Fruit fly (Drosophila melanogaster) whole organism, prepupa: Measurements from ENCODE around the gene CG33108.

Experiments used
- CG15336 ChIP-seq: fragments of 200-800 bp; sonication (Bioruptor generic); IDR thresholded peaks from 2 replicates; pipeline ENCODE4 v1.3.6; 2022; ENCODE audit warnings: missing biosample characterization, missing genetic modification characterization
- CG1621 ChIP-seq: fragments of 200-800 bp; sonication (Bioruptor generic); optimal IDR thresholded peaks from 3 replicates; lab custom pipeline; 2018; ENCODE audit warnings: missing biosample characterization, mild to moderate bottlenecking, missing genetic modification characterization
- CG16779 ChIP-seq: fragments of 200-800 bp; sonication (Bioruptor generic); optimal IDR thresholded peaks from 3 replicates; lab custom pipeline; 2017; ENCODE audit warnings: missing biosample characterization, mild to moderate bottlenecking, missing genetic modification characterization
- CG32006 ChIP-seq: fragments of 200-800 bp; sonication (Bioruptor generic); optimal IDR thresholded peaks from 3 replicates; lab custom pipeline; 2017; ENCODE audit warnings: missing biosample characterization, mild to moderate bottlenecking, missing genetic modification characterization
- CG3919 ChIP-seq: fragments of 200-800 bp; sonication (Bioruptor generic); optimal IDR thresholded peaks from 3 replicates; lab custom pipeline; 2016; ENCODE audit warnings: missing biosample characterization, missing genetic modification characterization
- CG4318 ChIP-seq: fragments of 200-800 bp; sonication (Bioruptor generic); optimal IDR thresholded peaks from 3 replicates; lab custom pipeline; 2017; ENCODE audit warnings: missing biosample characterization, mild to moderate bottlenecking, missing genetic modification characterization
- CG6163 ChIP-seq: fragments of 200-800 bp; sonication (Bioruptor generic); IDR thresholded peaks from 3 replicates; pipeline ENCODE4 v1.3.6; 2022; ENCODE audit warnings: missing biosample characterization, missing genetic modification characterization
- CG6276 ChIP-seq: fragments of 200-800 bp; sonication (Bioruptor generic); optimal IDR thresholded peaks from 2 replicates; lab custom pipeline; 2017; ENCODE audit warnings: missing biosample characterization, mild to moderate bottlenecking, missing genetic modification characterization
- CG6792 ChIP-seq: fragments of 200-800 bp; sonication (Bioruptor generic); optimal IDR thresholded peaks from 3 replicates; lab custom pipeline; 2016; ENCODE audit warnings: missing biosample characterization, missing genetic modification characterization
- CG6808 ChIP-seq: fragments of 200-800 bp; sonication (Bioruptor generic); optimal IDR thresholded peaks from 3 replicates; lab custom pipeline; 2017; ENCODE audit warnings: missing biosample characterization, missing genetic modification characterization, mild to moderate bottlenecking, moderate library complexity, missing genetic modification reagents
- CG6854 ChIP-seq: fragments of 200-800 bp; sonication (Bioruptor generic); optimal IDR thresholded peaks from 2 replicates; lab custom pipeline; 2017; ENCODE audit warnings: missing biosample characterization, mild to moderate bottlenecking, missing genetic modification characterization
- CG7368 ChIP-seq: fragments of 200-800 bp; sonication (Bioruptor generic); optimal IDR thresholded peaks from 3 replicates; lab custom pipeline; 2016; ENCODE audit warnings: missing biosample characterization, missing genetic modification characterization
- CG8119 ChIP-seq: fragments of 200-800 bp; sonication (Bioruptor generic); IDR thresholded peaks from 3 replicates; pipeline ENCODE4 v1.3.6; 2022; ENCODE audit warnings: missing biosample characterization, missing genetic modification characterization
- CG8319 ChIP-seq: fragments of 200-800 bp; sonication (Bioruptor generic); optimal IDR thresholded peaks from 3 replicates; lab custom pipeline; 2016; ENCODE audit warnings: missing biosample characterization, missing genetic modification characterization
- CG8632 ChIP-seq: fragments of 200-800 bp; sonication (Bioruptor generic); optimal IDR thresholded peaks from 3 replicates; lab custom pipeline; 2016; ENCODE audit warnings: missing biosample characterization, missing genetic modification characterization
- CG9139 ChIP-seq: fragments of 200-800 bp; sonication (Bioruptor generic); optimal IDR thresholded peaks from 3 replicates; lab custom pipeline; 2017; ENCODE audit warnings: missing biosample characterization, mild to moderate bottlenecking, missing genetic modification characterization
- Eip75B ChIP-seq: fragments of 200-800 bp; sonication (Bioruptor generic); optimal IDR thresholded peaks from 3 replicates; lab custom pipeline; 2016; ENCODE audit warnings: missing biosample characterization, missing genetic modification characterization
- Eip78C ChIP-seq: fragments of 200-800 bp; sonication (Bioruptor generic); peaks from one replicate; lab custom pipeline; 2016; ENCODE audit warnings: missing biosample characterization, missing genetic modification characterization
- Eip93F ChIP-seq: fragments of 200-800 bp; sonication (Bioruptor generic); optimal IDR thresholded peaks from 2 replicates; lab custom pipeline; 2016; ENCODE audit warnings: missing biosample characterization, mild to moderate bottlenecking, missing genetic modification characterization
- Ets21C ChIP-seq: fragments of 200-800 bp; sonication (Bioruptor generic); optimal IDR thresholded peaks from 3 replicates; lab custom pipeline; 2016; ENCODE audit warnings: missing biosample characterization, missing genetic modification characterization
- Ets96B ChIP-seq: fragments of 200-800 bp; optimal IDR thresholded peaks from 2 replicates; lab custom pipeline; 2019; ENCODE audit warnings: missing biosample characterization, mild to moderate bottlenecking, missing genetic modification characterization, moderate library complexity
- Hr39 ChIP-seq: fragments of 200-800 bp; sonication (Bioruptor generic); optimal IDR thresholded peaks from 2 replicates; lab custom pipeline; 2016; ENCODE audit warnings: missing biosample characterization, missing genetic modification characterization
- Lpt ChIP-seq: fragments of 200-800 bp; sonication (Bioruptor generic); optimal IDR thresholded peaks from 3 replicates; lab custom pipeline; 2016; ENCODE audit warnings: missing biosample characterization, missing genetic modification characterization
- OdsH ChIP-seq: fragments of 200-800 bp; sonication (Bioruptor generic); optimal IDR thresholded peaks from 3 replicates; lab custom pipeline; 2016; ENCODE audit warnings: missing biosample characterization, missing genetic modification characterization
- Sox102F ChIP-seq: fragments of 200-800 bp; sonication (Bioruptor generic); optimal IDR thresholded peaks from 2 replicates; lab custom pipeline; 2016; ENCODE audit warnings: missing biosample characterization, mild to moderate bottlenecking, missing genetic modification characterization
- Sox14 ChIP-seq: fragments of 200-800 bp; sonication (Bioruptor generic); optimal IDR thresholded peaks from 3 replicates; lab custom pipeline; 2016; ENCODE audit warnings: missing biosample characterization, missing genetic modification characterization
- achi ChIP-seq: fragments of 200-800 bp; sonication (Bioruptor generic); optimal IDR thresholded peaks from 3 replicates; lab custom pipeline; 2016; ENCODE audit warnings: missing biosample characterization, missing genetic modification characterization
- dsx ChIP-seq: fragments of 200-800 bp; optimal IDR thresholded peaks from 3 replicates; lab custom pipeline; 2019; ENCODE audit warnings: missing biosample characterization, mild to moderate bottlenecking, missing genetic modification characterization, moderate library complexity; ENCODE audit not compliant: poor library complexity, severe bottlenecking
- eg ChIP-seq: fragments of 200-800 bp; sonication (Bioruptor generic); IDR thresholded peaks from 3 replicates; pipeline ENCODE4 v1.3.6; 2022; ENCODE audit warnings: missing biosample characterization, missing genetic modification characterization
- esn ChIP-seq: fragments of 200-800 bp; sonication (Bioruptor generic); optimal IDR thresholded peaks from 2 replicates; lab custom pipeline; 2016; ENCODE audit warnings: missing biosample characterization, mild to moderate bottlenecking, missing genetic modification characterization, moderate library complexity
- fd59A ChIP-seq: fragments of 200-800 bp; sonication (Bioruptor generic); optimal IDR thresholded peaks from 2 replicates; lab custom pipeline; 2017; ENCODE audit warnings: missing biosample characterization, mild to moderate bottlenecking, missing genetic modification characterization, missing genetic modification reagents
- fd85E ChIP-seq: fragments of 200-800 bp; sonication (Bioruptor generic); optimal IDR thresholded peaks from 3 replicates; lab custom pipeline; 2016; ENCODE audit warnings: missing biosample characterization, missing genetic modification characterization
- fkh ChIP-seq: fragments of 200-800 bp; sonication (Bioruptor generic); optimal IDR thresholded peaks from 3 replicates; lab custom pipeline; 2017; ENCODE audit warnings: missing biosample characterization, mild to moderate bottlenecking, missing genetic modification characterization, moderate library complexity
- net ChIP-seq: fragments of 200-800 bp; sonication (Bioruptor generic); optimal IDR thresholded peaks from 3 replicates; lab custom pipeline; 2016; ENCODE audit warnings: missing biosample characterization, missing genetic modification characterization
- salr ChIP-seq, 2 experiments: fragments of 200-800 bp; sonication (Bioruptor generic); optimal IDR thresholded peaks; 3 replicates each; lab custom pipeline; 2016 to 2018; ENCODE audit warnings: missing biosample characterization in 2 of 2, missing genetic modification characterization in 2 of 2, mild to moderate bottlenecking in 1 of 2
- spab ChIP-seq: fragments of 200-800 bp; sonication (Bioruptor generic); optimal IDR thresholded peaks from 2 replicates; lab custom pipeline; 2017; ENCODE audit warnings: missing biosample characterization, mild to moderate bottlenecking, missing genetic modification characterization, missing genetic modification reagents
- ss ChIP-seq, 2 experiments: fragments of 200-800 bp; sonication (Bioruptor generic); optimal IDR thresholded peaks; 2 replicates in 1 of 2; 3 replicates in 1 of 2; lab custom pipeline; 2017 to 2018; ENCODE audit warnings: mild to moderate bottlenecking in 2 of 2, missing biosample characterization in 2 of 2, missing genetic modification characterization in 2 of 2, moderate library complexity in 1 of 2
- svp ChIP-seq: fragments of 200-800 bp; sonication (Bioruptor generic); peaks from one replicate; lab custom pipeline; 2016; ENCODE audit warnings: missing biosample characterization, missing genetic modification characterization
- topi ChIP-seq: fragments of 200-800 bp; sonication (Bioruptor generic); optimal IDR thresholded peaks from 3 replicates; lab custom pipeline; 2016; ENCODE audit warnings: missing biosample characterization, missing genetic modification characterization

The CG33108 gene

DNA sequence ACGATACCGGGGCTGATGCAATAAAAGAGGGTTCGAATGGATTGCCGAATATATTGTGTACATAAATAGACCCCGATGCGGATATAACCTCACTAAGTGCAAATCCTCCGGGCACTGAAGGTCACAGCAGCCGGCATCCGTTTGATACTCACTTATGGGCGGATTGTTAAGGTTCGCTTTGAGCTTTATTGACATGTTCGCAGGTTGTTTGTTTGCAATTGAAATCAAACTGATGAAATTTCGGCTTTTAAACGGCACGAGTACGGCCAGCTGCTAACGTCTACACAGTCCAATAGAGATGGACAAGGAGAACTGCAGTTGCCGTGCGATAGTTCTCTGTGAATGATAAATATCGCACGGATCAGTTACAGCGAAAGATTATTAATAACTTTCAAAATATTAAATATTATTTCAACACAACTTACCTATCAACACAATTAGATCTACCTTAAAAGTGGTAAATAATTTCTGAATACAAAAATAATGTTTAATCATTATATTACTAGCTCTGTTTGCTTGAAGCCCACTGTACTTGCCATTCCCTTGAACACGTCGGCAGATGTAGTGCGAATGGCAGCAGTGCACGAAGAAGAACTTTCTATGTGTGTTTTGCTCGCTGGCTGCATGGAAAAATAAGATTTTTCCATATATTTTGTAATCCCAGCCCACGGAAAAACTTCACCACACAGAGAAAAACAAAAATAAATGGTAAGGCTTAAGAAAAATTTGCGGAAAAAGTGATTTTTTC is 37.2 kb upstream of the CG33108 start, which contains the start of the genes GluProRS and AP-1sigma (continued):
- TF ChIP-seq Ets96B (tag; lab: Kevin White, UChicago): peak; percentile 82
- TF ChIP-seq achi (GFP tag; lab: Kevin White, UChicago): peak; percentile 79
- TF ChIP-seq Hr39: peak; percentile 89
- TF ChIP-seq CG1621 (tag; lab: Kevin White, UChicago): peak; percentile 66
- TF ChIP-seq net (GFP tag; lab: Kevin White, UChicago): peak; percentile 82
- TF ChIP-seq CG8319: peak; percentile 79
- TF ChIP-seq spab (GFP tag; lab: Kevin White, UChicago): peak; percentile 58
- peak; percentile 83 for TF ChIP-seq CG6792 (GFP tag; lab: Kevin White, UChicago)
- TF ChIP-seq CG4318 (GFP tag; lab: Kevin White, UChicago): peak; percentile 77

DNA sequence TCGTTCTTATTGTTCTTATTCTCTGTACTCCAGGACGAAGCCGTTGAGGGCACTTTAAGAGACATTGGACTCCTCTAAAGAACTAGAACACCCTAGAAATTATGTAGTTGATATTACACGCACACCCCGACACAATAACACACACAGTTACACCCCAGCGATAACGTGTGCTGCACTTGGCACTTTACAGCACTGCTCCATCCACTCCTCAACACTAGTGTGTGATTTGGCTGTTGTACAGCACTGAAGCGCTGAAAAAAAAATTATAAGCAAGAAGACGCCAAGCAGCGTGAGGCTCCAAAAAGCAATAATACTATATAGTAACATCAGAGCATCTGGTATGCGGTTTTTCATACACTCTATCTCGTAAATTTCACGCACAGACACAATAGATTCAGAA is 34.6 kb upstream of the CG33108 start:
- TF ChIP-seq fkh (no peak), CG1621 (tag; lab: Kevin White, UChicago) (no peak), esn (GFP tag; lab: Kevin White, UChicago) (no peak), net (GFP tag; lab: Kevin White, UChicago) (no peak), CG9139 (GFP tag; lab: Kevin White, UChicago) (no peak), Sox14 (no peak), topi (GFP tag; lab: Kevin White, UChicago) (no peak), CG6854 (GFP tag; lab: Kevin White, UChicago) (no peak)

DNA sequence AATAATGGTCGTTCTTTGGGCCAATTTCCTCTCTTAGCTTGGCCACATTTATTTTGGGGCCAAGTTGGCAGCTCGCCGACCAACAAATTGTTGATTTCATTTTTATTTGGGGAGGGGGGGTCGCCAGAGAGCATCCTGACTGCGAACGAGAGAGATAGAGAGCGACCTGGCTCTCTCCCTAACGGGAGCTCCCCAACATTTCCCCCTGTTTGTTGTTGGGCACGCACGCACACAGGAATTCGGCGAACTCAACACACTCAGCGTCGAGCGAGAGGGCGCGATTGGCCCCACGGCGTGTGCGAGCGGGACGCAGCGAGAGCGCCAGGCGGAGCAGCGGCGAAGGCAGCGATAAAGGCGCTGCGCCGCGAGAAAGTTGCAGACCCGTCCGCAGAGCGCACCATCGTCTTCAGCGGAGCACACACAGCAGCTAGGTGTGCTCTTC is 32.7 kb upstream of the CG33108 start, which contains the start of gene CG31140:
CG31140 (plus strand) TSS at position 400 of the 442 bp plus-strand sequence.
- TF ChIP-seq CG8632: no peak
- TF ChIP-seq Eip93F (GFP tag; lab: Kevin White, UChicago): no peak
- no peak for TF ChIP-seq CG6792 (GFP tag; lab: Kevin White, UChicago)
- no peak for TF ChIP-seq CG32006 (GFP tag; lab: Kevin White, UChicago)
- peak; percentile 45 for TF ChIP-seq svp (GFP tag; lab: Kevin White, UChicago)
- peak; percentile 57; the same call in 2 of the 3 replicates for TF ChIP-seq CG6163 (GFP tag; lab: Robert Waterston, UW)
- TF ChIP-seq dsx (GFP tag; lab: Kevin White, UChicago): peak; percentile 46
- TF ChIP-seq OdsH (GFP tag; lab: Kevin White, UChicago): no peak
- TF ChIP-seq Lpt (GFP tag; lab: Kevin White, UChicago): peak; percentile 31
- TF ChIP-seq Ets21C (GFP tag; lab: Kevin White, UChicago): no peak
- peak; percentile 31 for TF ChIP-seq Eip75B (GFP tag; lab: Kevin White, UChicago)
- peak; percentile 46 for TF ChIP-seq net (GFP tag; lab: Kevin White, UChicago)
- TF ChIP-seq CG9139 (GFP tag; lab: Kevin White, UChicago): no peak
- peak; percentile 48 for TF ChIP-seq CG1621 (tag; lab: Kevin White, UChicago)
- peak; percentile 27 for TF ChIP-seq Ets96B (tag; lab: Kevin White, UChicago)
- peak; percentile 47 for TF ChIP-seq CG7368
- peak; percentile 80 for TF ChIP-seq Eip78C (GFP tag; lab: Kevin White, UChicago)
- TF ChIP-seq CG6808 (GFP tag; lab: Kevin White, UChicago): peak; percentile 27
- peak; percentile 27 for TF ChIP-seq CG6276
- TF ChIP-seq CG16779 (tag; lab: Kevin White, UChicago): peak; percentile 54
- peak; percentile 25 for TF ChIP-seq esn (GFP tag; lab: Kevin White, UChicago)
- peak; percentile 42 for TF ChIP-seq CG3919 (GFP tag; lab: Kevin White, UChicago)
- TF ChIP-seq salr (GFP tag; optimal IDR thresholded peaks at IDR 0.05; lab: Kevin White, UChicago): no peak
- TF ChIP-seq ss (GFP tag; optimal IDR thresholded peaks at IDR 0.05; lab: Kevin White, UChicago): peak; percentile 25 to 65
- peak; percentile 21; the same call in 1 of the 2 replicates for TF ChIP-seq CG15336 (GFP tag; lab: Robert Waterston, UW)
- TF ChIP-seq fd59A (GFP tag; lab: Kevin White, UChicago): no peak
- peak; percentile 31 for TF ChIP-seq fd85E (GFP tag; lab: Kevin White, UChicago)
- TF ChIP-seq CG6854 (GFP tag; lab: Kevin White, UChicago): peak; percentile 79
- TF ChIP-seq CG8119: peak; percentile 48; the same call in 2 of the 3 replicates
- TF ChIP-seq eg (GFP tag; lab: Robert Waterston, UW): peak; percentile 48; the same call in 2 of the 3 replicates
- peak; percentile 23 for TF ChIP-seq Sox102F (GFP tag; lab: Kevin White, UChicago)
- TF ChIP-seq, all 60 proteins: peak for 22
